Worm (Caenorhabditis elegans): ENCODE measurements around the gene arl-1.

The arl-1 gene

DNA sequence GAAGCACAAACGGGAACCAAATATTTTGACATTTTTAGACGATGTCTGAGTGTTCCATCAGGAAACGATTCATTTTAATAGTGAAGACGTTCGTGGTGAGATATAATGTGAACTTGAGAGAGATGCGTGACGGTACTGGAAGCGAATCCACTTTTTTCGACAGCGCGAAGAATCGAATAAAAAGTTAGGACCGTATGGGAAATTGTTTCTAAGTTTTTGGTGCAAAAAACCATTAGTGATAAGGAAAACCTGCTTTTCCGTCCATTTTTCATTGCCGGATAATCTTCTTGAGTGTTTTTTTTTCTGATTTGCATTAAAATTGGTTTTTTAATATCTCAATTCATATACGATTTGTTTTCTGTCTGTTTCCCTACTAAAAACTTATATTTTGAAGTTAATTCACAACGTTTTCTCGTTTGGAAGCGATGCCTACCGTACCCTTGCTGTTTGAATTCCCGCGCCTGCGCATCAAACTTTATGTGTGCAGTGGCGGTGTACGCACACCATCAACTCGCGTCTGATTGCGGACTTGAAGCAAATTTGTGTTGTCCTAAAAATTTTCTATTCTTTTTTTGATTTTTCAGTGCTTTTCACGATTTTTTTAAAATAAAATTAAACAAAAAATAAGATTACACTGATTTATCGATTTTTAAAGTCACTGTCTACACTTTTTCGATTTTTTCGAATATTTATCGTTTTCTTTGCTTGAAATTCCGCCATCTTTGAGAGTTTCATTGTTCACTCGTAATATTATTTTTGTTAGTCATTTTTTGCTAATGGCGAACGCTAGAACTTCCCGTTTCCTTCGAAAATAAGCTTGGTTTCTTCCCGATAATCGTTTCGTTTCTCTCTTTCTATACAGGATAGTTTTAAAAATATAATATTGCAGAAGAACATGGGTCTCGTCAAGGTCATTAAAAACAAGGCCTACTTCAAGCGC lies 12.5 kb upstream of the arl-1 start, which contains the start of the genes col-38 and rpl-5 (continued):
- TF ChIP-seq sma-9 (GFP tag; optimal IDR thresholded peaks at IDR 0.05) (peak; percentile 79), sma-9 (tag; optimal IDR thresholded peaks at IDR 0.05) (no peak), aly-2 (tag; optimal IDR thresholded peaks at IDR 0.05) (no peak)

- TF ChIP-seq skn-1 (tag; optimal IDR thresholded peaks at IDR 0.05) (no peak), R02D3.7 (tag; optimal IDR thresholded peaks at IDR 0.05) (no peak), alr-1 (tag; optimal IDR thresholded peaks at IDR 0.05) (no peak), aly-2 (tag; optimal IDR thresholded peaks at IDR 0.05) (no peak), gmeb-1 (tag; optimal IDR thresholded peaks at IDR 0.05) (no peak), mbf-1 (tag; optimal IDR thresholded peaks at IDR 0.05) (no peak), ztf-4 (tag; optimal IDR thresholded peaks at IDR 0.05) (no peak), C34F6.9 (tag; optimal IDR thresholded peaks at IDR 0.05) (no peak), dmd-4 (tag; optimal IDR thresholded peaks at IDR 0.05) (no peak), zag-1 (tag; optimal IDR thresholded peaks at IDR 0.05) (no peak), nhr-6 (tag; optimal IDR thresholded peaks at IDR 0.05) (no peak), snpc-4 (tag; optimal IDR thresholded peaks at IDR 0.05) (no peak), nhr-25 (tag; optimal IDR thresholded peaks at IDR 0.05) (no peak), ceh-82 (tag; optimal IDR thresholded peaks at IDR 0.05) (no peak), crh-2 (tag; optimal IDR thresholded peaks at IDR 0.05) (no peak), mdl-1 (tag; optimal IDR thresholded peaks at IDR 0.05) (no peak), lin-11 (tag; optimal IDR thresholded peaks at IDR 0.05) (no peak)
Measured at ce11 chrII:8570977-8571376, 10.8 kb upstream of the arl-1 start, which contains the start of gene bcs-1. Gene bcs-1, plus strand, starts transcription at chrII:8571085.

DNA sequence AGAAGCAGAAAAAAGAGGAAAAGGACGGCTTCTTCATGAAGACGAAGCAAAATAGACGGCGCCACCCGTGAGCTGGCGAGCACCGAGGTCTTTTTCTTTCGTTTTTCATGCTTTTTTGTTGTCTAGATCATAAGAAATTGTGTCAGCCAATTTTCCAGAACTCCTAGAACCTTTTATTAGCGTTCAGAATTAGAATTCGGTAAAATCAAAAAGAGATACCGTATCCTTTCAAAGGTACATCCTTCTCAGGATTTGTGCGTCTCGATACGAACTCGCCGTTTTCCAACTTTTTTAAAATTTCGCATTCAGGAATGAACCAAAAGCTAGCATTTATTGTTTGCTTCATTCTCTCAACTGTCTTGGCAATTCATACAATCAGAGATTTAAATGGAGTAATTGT lies 8.8 kb upstream of the arl-1 start, which contains the start of gene F54C9.7:
Gene F54C9.7, plus strand, starts transcription at position 301 of the 400 bp plus-strand sequence.
- peak; percentile 26 for TF ChIP-seq unc-55 (GFP tag; optimal IDR thresholded peaks at IDR 0.05)
- no peak for TF ChIP-seq crh-2 (tag; optimal IDR thresholded peaks at IDR 0.05)
- no peak for TF ChIP-seq nhr-23 (tag; optimal IDR thresholded peaks at IDR 0.05)

- TF ChIP-seq blmp-1 (tag; optimal IDR thresholded peaks at IDR 0.05; ENCODE audit: insufficient read depth) (no peak), mab-5 (tag; optimal IDR thresholded peaks at IDR 0.05) (no peak), peb-1 (tag; optimal IDR thresholded peaks at IDR 0.05) (no peak), ztf-11 (tag; optimal IDR thresholded peaks at IDR 0.05) (no peak), dmd-4 (tag; optimal IDR thresholded peaks at IDR 0.05) (no peak), ceh-16 (tag; optimal IDR thresholded peaks at IDR 0.05) (no peak), nhr-25 (tag; optimal IDR thresholded peaks at IDR 0.05) (no peak), lin-13 (GFP tag; optimal IDR thresholded peaks at IDR 0.05) (no peak), ztf-1 (GFP tag; conservative IDR thresholded peaks at IDR 0.05) (no peak), nhr-11 (tag; optimal IDR thresholded peaks at IDR 0.05) (no peak), lin-39 (tag; optimal IDR thresholded peaks at IDR 0.05) (no peak)
Measured at ce11 chrII:8575184-8575583, 6.6 kb upstream of the arl-1 start, which contains the start of gene puf-5. Gene puf-5, plus strand, starts transcription at chrII:8575541.

- TF ChIP-seq gmeb-1 (tag; optimal IDR thresholded peaks at IDR 0.05) = peak; percentile 64
- TF ChIP-seq aly-2 (tag; optimal IDR thresholded peaks at IDR 0.05) = no peak
- TF ChIP-seq unc-39 (tag; optimal IDR thresholded peaks at IDR 0.05) = no peak
- peak; percentile 66 for TF ChIP-seq C34F6.9 (tag; optimal IDR thresholded peaks at IDR 0.05)
- TF ChIP-seq nhr-12 (tag; optimal IDR thresholded peaks at IDR 0.05) = no peak
- TF ChIP-seq nhr-6 (tag; optimal IDR thresholded peaks at IDR 0.05) = no peak
- TF ChIP-seq egl-27 (tag; optimal IDR thresholded peaks at IDR 0.05) = no peak
- TF ChIP-seq sem-4 (tag; optimal IDR thresholded peaks at IDR 0.05) = no peak
- TF ChIP-seq lin-39 (tag; optimal IDR thresholded peaks at IDR 0.05) = no peak
- no peak for TF ChIP-seq alr-1 (tag; optimal IDR thresholded peaks at IDR 0.05)
- TF ChIP-seq nhr-25 (tag; optimal IDR thresholded peaks at IDR 0.05) = peak; percentile 79
- TF ChIP-seq ama-1 (optimal IDR thresholded peaks at IDR 0.05) = no peak
- no peak for TF ChIP-seq ceh-82 (tag; optimal IDR thresholded peaks at IDR 0.05)
- TF ChIP-seq ceh-16 (tag; optimal IDR thresholded peaks at IDR 0.05) = no peak
- peak; percentile 42 for TF ChIP-seq crh-2 (tag; optimal IDR thresholded peaks at IDR 0.05)
- no peak for TF ChIP-seq fos-1 (tag; optimal IDR thresholded peaks at IDR 0.05)
- no peak for TF ChIP-seq mab-5 (tag; optimal IDR thresholded peaks at IDR 0.05)
- TF ChIP-seq sma-9 (GFP tag; optimal IDR thresholded peaks at IDR 0.05) = no peak
- TF ChIP-seq sma-9 (tag; optimal IDR thresholded peaks at IDR 0.05) = no peak
- TF ChIP-seq nhr-11 (tag; optimal IDR thresholded peaks at IDR 0.05) = no peak
- TF ChIP-seq mbf-1 (tag; optimal IDR thresholded peaks at IDR 0.05) = no peak
- TF ChIP-seq nhr-77 (tag; optimal IDR thresholded peaks at IDR 0.05) = no peak
- TF ChIP-seq ZK546.5 (tag; optimal IDR thresholded peaks at IDR 0.05) = no peak
- TF ChIP-seq R02D3.7 (tag; optimal IDR thresholded peaks at IDR 0.05) = no peak
- no peak for TF ChIP-seq blmp-1 (tag; optimal IDR thresholded peaks at IDR 0.05; ENCODE audit: insufficient read depth)
- peak in 1 of 2 experiments; percentile 60 for TF ChIP-seq lsy-2 (tag; optimal IDR thresholded peaks at IDR 0.05)
- TF ChIP-seq elt-1 (tag; optimal IDR thresholded peaks at IDR 0.05) = no peak
- TF ChIP-seq unc-55 (GFP tag; optimal IDR thresholded peaks at IDR 0.05) = peak; percentile 45
- no peak for TF ChIP-seq dmd-4 (tag; optimal IDR thresholded peaks at IDR 0.05)
- TF ChIP-seq ztf-4 (tag; optimal IDR thresholded peaks at IDR 0.05) = no peak
- no peak for TF ChIP-seq nhr-21 (tag; optimal IDR thresholded peaks at IDR 0.05)
Measured at ce11 chrII:8577509-8578099, 4.2 kb upstream of the arl-1 start, which contains the start of gene F54C9.9. Gene F54C9.9, plus strand, starts transcription at chrII:8578049.

All from whole organism, L2 larva.